Fruit fly (Drosophila melanogaster) whole organism, embryonic: Measurements from ENCODE around the gene Nlg4.

Experiments
- Asciz ChIP-seq: fragments of 200-800 bp; sonication (Bioruptor generic); optimal IDR thresholded peaks from 2 replicates; lab custom pipeline; 2017; ENCODE audit warnings: missing biosample characterization, mild to moderate bottlenecking, missing genetic modification characterization, missing genetic modification reagents
- B-H1 ChIP-seq: fragments of 200-800 bp; sonication (Bioruptor generic); IDR thresholded peaks from 3 replicates; pipeline ENCODE4 v1.3.6; 2022; ENCODE audit warnings: missing biosample characterization, missing genetic modification characterization
- B-H2 ChIP-seq: fragments of 200-800 bp; sonication (Bioruptor generic); optimal IDR thresholded peaks from 2 replicates; lab custom pipeline; 2018; ENCODE audit warnings: missing biosample characterization, mild to moderate bottlenecking, missing genetic modification characterization
- Bdp1 ChIP-seq: fragments of 200-800 bp; sonication (Bioruptor generic); optimal IDR thresholded peaks from 3 replicates; lab custom pipeline; 2016; ENCODE audit warnings: missing biosample characterization, missing genetic modification characterization
- CG10147 ChIP-seq: fragments of 200-800 bp; sonication (Bioruptor generic); optimal IDR thresholded peaks from 2 replicates; lab custom pipeline; 2019; ENCODE audit warnings: missing biosample characterization, mild to moderate bottlenecking, missing genetic modification characterization, moderate library complexity
- CG12104 ChIP-seq: fragments of 200-800 bp; sonication (Bioruptor generic); optimal IDR thresholded peaks from 3 replicates; lab custom pipeline; 2016; ENCODE audit warnings: missing biosample characterization, missing genetic modification characterization
- CG12942 ChIP-seq: fragments of 200-800 bp; sonication (Bioruptor generic); optimal IDR thresholded peaks from 3 replicates; lab custom pipeline; 2016; ENCODE audit warnings: missing biosample characterization, missing genetic modification characterization
- CG13287 ChIP-seq: fragments of 200-800 bp; sonication (Bioruptor generic); IDR thresholded peaks from 2 replicates; pipeline ENCODE4 v1.3.6; 2022; ENCODE audit warnings: missing biosample characterization, missing genetic modification characterization; ENCODE audit not compliant: partially characterized antibody
- CG2116 ChIP-seq: fragments of 200-800 bp; sonication (Bioruptor generic); optimal IDR thresholded peaks from 3 replicates; lab custom pipeline; 2018; ENCODE audit warnings: missing biosample characterization, mild to moderate bottlenecking, missing genetic modification characterization
- CG2120 ChIP-seq: fragments of 200-800 bp; sonication (Bioruptor generic); optimal IDR thresholded peaks from 3 replicates; lab custom pipeline; 2016; ENCODE audit warnings: missing biosample characterization, missing genetic modification characterization
- CG2678 ChIP-seq: fragments of 200-800 bp; sonication (Bioruptor generic); optimal IDR thresholded peaks from 3 replicates; lab custom pipeline; 2019; ENCODE audit warnings: missing biosample characterization, mild to moderate bottlenecking, missing genetic modification characterization, moderate library complexity
- CG2875 ChIP-seq: fragments of 200-800 bp; sonication (Bioruptor generic); optimal IDR thresholded peaks from 2 replicates; lab custom pipeline; 2017; ENCODE audit warnings: missing biosample characterization, mild to moderate bottlenecking, missing genetic modification characterization, missing genetic modification reagents
- CG32767 ChIP-seq: fragments of 200-800 bp; sonication (Bioruptor generic); IDR thresholded peaks from 2 replicates; pipeline ENCODE4 v1.3.6; 2022; ENCODE audit warnings: missing biosample characterization, missing genetic modification characterization
- CG4424 ChIP-seq: fragments of 200-800 bp; sonication (Bioruptor generic); optimal IDR thresholded peaks from 3 replicates; lab custom pipeline; 2016; ENCODE audit warnings: missing biosample characterization, missing genetic modification characterization
- CG6175 ChIP-seq: fragments of 200-800 bp; sonication (Bioruptor generic); IDR thresholded peaks from 3 replicates; pipeline ENCODE4 v1.3.6; 2022; ENCODE audit warnings: missing biosample characterization, missing genetic modification characterization
- CG6654 ChIP-seq: fragments of 200-800 bp; sonication (Bioruptor generic); optimal IDR thresholded peaks from 2 replicates; lab custom pipeline; 2017; ENCODE audit warnings: missing biosample characterization, mild to moderate bottlenecking, missing genetic modification characterization
- CG6813 ChIP-seq: fragments of 200-800 bp; sonication (Bioruptor generic); optimal IDR thresholded peaks from 2 replicates; lab custom pipeline; 2017; ENCODE audit warnings: missing biosample characterization, missing genetic modification characterization, mild to moderate bottlenecking, moderate library complexity, missing genetic modification reagents
- CG7556 ChIP-seq: fragments of 200-800 bp; sonication (Bioruptor generic); optimal IDR thresholded peaks from 2 replicates; lab custom pipeline; 2017; ENCODE audit warnings: missing biosample characterization, mild to moderate bottlenecking, missing genetic modification characterization
- CG7745 ChIP-seq: fragments of 200-800 bp; sonication (Bioruptor generic); optimal IDR thresholded peaks from 2 replicates; lab custom pipeline; 2018; ENCODE audit warnings: missing biosample characterization, mild to moderate bottlenecking, missing genetic modification characterization, moderate library complexity
- CG8924 ChIP-seq: fragments of 200-800 bp; optimal IDR thresholded peaks from 3 replicates; lab custom pipeline; 2019; ENCODE audit warnings: missing biosample characterization, mild to moderate bottlenecking, missing genetic modification characterization, moderate library complexity
- CG9437 ChIP-seq: fragments of 200-800 bp; sonication (Bioruptor generic); optimal IDR thresholded peaks from 2 replicates; lab custom pipeline; 2018; ENCODE audit warnings: missing biosample characterization, mild to moderate bottlenecking, missing genetic modification characterization
- CG9609 ChIP-seq: fragments of 200-800 bp; sonication (Bioruptor generic); optimal IDR thresholded peaks from 3 replicates; lab custom pipeline; 2016; ENCODE audit warnings: missing biosample characterization, missing genetic modification characterization
- Drgx ChIP-seq: fragments of 200-800 bp; sonication (Bioruptor generic); IDR thresholded peaks from 2 replicates; pipeline ENCODE4 v1.3.6; 2022; ENCODE audit warnings: missing biosample characterization, missing genetic modification characterization
- Ets97D ChIP-seq: fragments of 200-800 bp; sonication (Bioruptor generic); optimal IDR thresholded peaks from 3 replicates; lab custom pipeline; 2016; ENCODE audit warnings: missing biosample characterization, missing genetic modification characterization
- HLH4C ChIP-seq: fragments of 200-800 bp; sonication (Bioruptor generic); IDR thresholded peaks from 3 replicates; pipeline ENCODE4 v1.3.6; 2022; ENCODE audit warnings: missing biosample characterization, missing genetic modification characterization; ENCODE audit not compliant: partially characterized antibody
- Hey ChIP-seq: fragments of 200-800 bp; sonication (Bioruptor generic); optimal IDR thresholded peaks from 3 replicates; lab custom pipeline; 2018; ENCODE audit warnings: missing biosample characterization, mild to moderate bottlenecking, missing genetic modification characterization
- Hsf ChIP-seq: fragments of 200-800 bp; sonication (Bioruptor generic); optimal IDR thresholded peaks from 3 replicates; lab custom pipeline; 2016; ENCODE audit warnings: missing biosample characterization, missing genetic modification characterization
- Med ChIP-seq: fragments of 200-800 bp; sonication (Bioruptor generic); peaks from one replicate; lab custom pipeline; 2016; ENCODE audit warnings: missing biosample characterization, missing genetic modification characterization, mild to moderate bottlenecking, inconsistent platforms, moderate library complexity
- Poxn ChIP-seq: fragments of 200-800 bp; sonication (Bioruptor generic); IDR thresholded peaks from 2 replicates; pipeline ENCODE4 v1.3.6; 2022; ENCODE audit warnings: missing biosample characterization, missing genetic modification characterization
- Tbp ChIP-seq: fragments of >200 bp; optimal IDR thresholded peaks from 2 replicates; lab custom pipeline; 2018; ENCODE audit warnings: missing biosample characterization, missing genetic modification characterization
- YL-1 ChIP-seq: fragments of 200-800 bp; sonication (Bioruptor generic); optimal IDR thresholded peaks from 3 replicates; lab custom pipeline; 2017; ENCODE audit warnings: missing biosample characterization, mild to moderate bottlenecking, missing genetic modification characterization
- al ChIP-seq: fragments of 200-800 bp; sonication (Bioruptor generic); IDR thresholded peaks from 2 replicates; pipeline ENCODE4 v1.3.6; 2022; ENCODE audit warnings: missing biosample characterization, missing genetic modification characterization
- bab2 ChIP-seq: fragments of 200-800 bp; sonication (Bioruptor generic); optimal IDR thresholded peaks from 2 replicates; lab custom pipeline; 2016; ENCODE audit warnings: missing biosample characterization, missing genetic modification characterization
- ci ChIP-seq: fragments of 200-800 bp; sonication (Bioruptor generic); IDR thresholded peaks from 3 replicates; pipeline ENCODE4 v1.3.6; 2022; ENCODE audit warnings: missing biosample characterization, missing genetic modification characterization
- corto ChIP-seq: fragments of 200-800 bp; sonication (Bioruptor generic); optimal IDR thresholded peaks from 2 replicates; lab custom pipeline; 2016; ENCODE audit warnings: missing biosample characterization, mild to moderate bottlenecking, missing genetic modification characterization, moderate library complexity
- crc ChIP-seq: fragments of 200-800 bp; sonication (Bioruptor generic); optimal IDR thresholded peaks from 2 replicates; lab custom pipeline; 2016; ENCODE audit warnings: missing biosample characterization, missing genetic modification characterization
- dm ChIP-seq: fragments of 200-800 bp; sonication (Bioruptor generic); optimal IDR thresholded peaks from 3 replicates; lab custom pipeline; 2016; ENCODE audit warnings: missing biosample characterization, missing genetic modification characterization
- dmrt11E ChIP-seq: fragments of 200-800 bp; sonication (Bioruptor generic); optimal IDR thresholded peaks from 3 replicates; lab custom pipeline; 2018; ENCODE audit warnings: missing biosample characterization, mild to moderate bottlenecking, missing genetic modification characterization, moderate library complexity
- dpn ChIP-seq, 2 experiments: fragments of 200-800 bp; sonication (Bioruptor generic); optimal IDR thresholded peaks; 3 replicates each; lab custom pipeline; 2016; ENCODE audit warnings: missing biosample characterization in 2 of 2, missing genetic modification characterization in 2 of 2
- en ChIP-seq: fragments of 200-800 bp; sonication (Bioruptor generic); optimal IDR thresholded peaks from 2 replicates; lab custom pipeline; 2016; ENCODE audit warnings: missing biosample characterization, missing genetic modification characterization
- fu2 ChIP-seq: fragments of 200-800 bp; sonication (Bioruptor generic); optimal IDR thresholded peaks from 2 replicates; lab custom pipeline; 2016; ENCODE audit warnings: missing biosample characterization, missing genetic modification characterization
- gro ChIP-seq: fragments of 200-800 bp; sonication (Bioruptor generic); optimal IDR thresholded peaks from 2 replicates; lab custom pipeline; 2016; ENCODE audit warnings: missing biosample characterization, missing genetic modification characterization
- ham ChIP-seq: fragments of 200-800 bp; sonication (Bioruptor generic); IDR thresholded peaks from 2 replicates; pipeline ENCODE4 v1.3.6; 2022; ENCODE audit warnings: missing biosample characterization, missing genetic modification characterization
- kah ChIP-seq: fragments of 200-800 bp; sonication (Bioruptor generic); optimal IDR thresholded peaks from 2 replicates; lab custom pipeline; 2018; ENCODE audit warnings: missing biosample characterization, mild to moderate bottlenecking, missing genetic modification characterization
- nmo ChIP-seq: fragments of 200-800 bp; sonication (Bioruptor generic); optimal IDR thresholded peaks from 2 replicates; lab custom pipeline; 2018; ENCODE audit warnings: missing biosample characterization, mild to moderate bottlenecking, missing genetic modification characterization, moderate library complexity
- pb ChIP-seq: fragments of 200-800 bp; sonication (Bioruptor generic); optimal IDR thresholded peaks from 3 replicates; lab custom pipeline; 2016; ENCODE audit warnings: missing biosample characterization, missing genetic modification characterization
- pros ChIP-seq: fragments of 200-800 bp; sonication (Bioruptor generic); optimal IDR thresholded peaks from 3 replicates; lab custom pipeline; 2019; ENCODE audit warnings: missing biosample characterization, mild to moderate bottlenecking, missing genetic modification characterization, moderate library complexity
- pum ChIP-seq: fragments of 200-800 bp; sonication (Bioruptor generic); optimal IDR thresholded peaks from 2 replicates; lab custom pipeline; 2016; ENCODE audit warnings: missing biosample characterization, missing genetic modification characterization
- sima ChIP-seq: fragments of 200-800 bp; sonication (Bioruptor generic); optimal IDR thresholded peaks from 2 replicates; lab custom pipeline; 2016; ENCODE audit warnings: missing biosample characterization, missing genetic modification characterization
- slp2 ChIP-seq: fragments of 200-800 bp; sonication (Bioruptor generic); optimal IDR thresholded peaks from 2 replicates; lab custom pipeline; 2016; ENCODE audit warnings: missing biosample characterization, missing genetic modification characterization
- twi ChIP-seq: fragments of 200-800 bp; optimal IDR thresholded peaks from 2 replicates; lab custom pipeline; 2019; ENCODE audit warnings: missing biosample characterization, mild to moderate bottlenecking, missing genetic modification characterization, moderate library complexity

Gene Nlg4

DNA sequence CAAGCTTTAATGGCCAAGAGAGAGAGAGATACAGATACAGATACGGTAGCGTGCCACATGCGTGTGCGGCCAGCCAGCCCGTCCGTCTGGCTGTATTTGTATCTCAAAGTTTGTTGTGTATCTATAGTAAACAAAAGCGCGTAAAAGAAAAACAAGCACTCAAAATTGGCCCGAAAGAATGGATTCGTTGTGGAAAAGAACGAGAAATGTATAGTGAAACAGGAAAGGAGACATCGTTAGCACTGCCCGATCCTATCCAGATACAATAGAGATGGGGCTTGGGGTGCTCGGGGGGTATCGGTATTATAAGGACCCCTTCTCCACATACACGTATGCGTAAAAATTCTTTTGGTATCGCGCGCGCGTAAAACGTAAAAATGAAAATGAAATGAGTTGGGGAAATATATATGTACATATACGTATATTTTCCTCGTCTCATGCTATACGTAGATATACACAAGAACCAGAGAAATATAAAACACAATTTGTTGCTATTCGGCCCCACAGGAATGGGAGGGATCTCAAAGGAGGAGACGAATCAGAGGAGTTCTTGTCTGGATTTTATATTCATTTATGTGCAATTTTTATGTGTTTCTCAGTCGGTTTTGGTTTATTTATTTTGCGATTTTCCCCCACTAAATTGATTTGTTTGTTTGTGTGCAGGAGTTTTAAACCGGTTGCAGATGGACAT lies 59.3 kb downstream of the Nlg4 start (continued):
- no peak for TF ChIP-seq sima
- no peak for TF ChIP-seq kah (GFP tag; lab: Kevin White, UChicago)
- no peak for TF ChIP-seq CG2116
- TF ChIP-seq slp2 (GFP tag; lab: Kevin White, UChicago) = no peak
- no peak for TF ChIP-seq CG4424 (GFP tag; lab: Kevin White, UChicago)
- no peak for TF ChIP-seq Tbp
- no peak for TF ChIP-seq B-H2 (GFP tag; lab: Kevin White, UChicago)
- no peak for TF ChIP-seq bab2
- TF ChIP-seq corto = no peak
- TF ChIP-seq pum (GFP tag; lab: Kevin White, UChicago) = no peak
- peak; percentile 17 for TF ChIP-seq CG10147 (GFP tag; lab: Kevin White, UChicago)
- TF ChIP-seq al (GFP tag; lab: Robert Waterston, UW) = no peak
- TF ChIP-seq dm = no peak
- TF ChIP-seq Hey = no peak
- TF ChIP-seq B-H1 (GFP tag; lab: Robert Waterston, UW) = no peak
- no peak for TF ChIP-seq dpn (GFP tag; optimal IDR thresholded peaks at IDR 0.05; lab: Kevin White, UChicago)
- TF ChIP-seq Asciz (GFP tag; lab: Kevin White, UChicago) = peak; percentile 17
- no peak for TF ChIP-seq CG12942
- no peak for TF ChIP-seq CG6654
- no peak for TF ChIP-seq Bdp1 (GFP tag; lab: Kevin White, UChicago)
- no peak for TF ChIP-seq Ets97D
- TF ChIP-seq CG13287 (GFP tag; lab: Robert Waterston, UW) = no peak
- peak; percentile 61; the same call in 1 of the 2 replicates for TF ChIP-seq CG32767 (GFP tag; lab: Robert Waterston, UW)
- no peak for TF ChIP-seq CG2120 (GFP tag; lab: Kevin White, UChicago)
- no peak for TF ChIP-seq Drgx
- TF ChIP-seq gro = peak; percentile 11
- peak; percentile 79 for TF ChIP-seq Med (GFP tag; lab: Kevin White, UChicago)
- TF ChIP-seq CG2875 (GFP tag; lab: Kevin White, UChicago) = peak; percentile 10
- TF ChIP-seq pb (GFP tag; lab: Kevin White, UChicago) = no peak
- no peak for TF ChIP-seq nmo (GFP tag; lab: Kevin White, UChicago)
- no peak for TF ChIP-seq Poxn (GFP tag; lab: Robert Waterston, UW)
- peak; percentile 36 for TF ChIP-seq CG2678 (tag; lab: Kevin White, UChicago)
- no peak for TF ChIP-seq fu2 (GFP tag; lab: Kevin White, UChicago)
- TF ChIP-seq CG9437 = no peak
- peak; percentile 47 for TF ChIP-seq twi (tag; lab: Kevin White, UChicago)
- TF ChIP-seq CG9609 (GFP tag; lab: Kevin White, UChicago) = no peak
- TF ChIP-seq HLH4C (GFP tag; lab: Robert Waterston, UW) = no peak
- TF ChIP-seq CG7556 (GFP tag; lab: Kevin White, UChicago) = no peak
- peak; percentile 14 for TF ChIP-seq dmrt11E
- peak; percentile 55 for TF ChIP-seq CG6813 (GFP tag; lab: Kevin White, UChicago)
- no peak for TF ChIP-seq Hsf (GFP tag; lab: Kevin White, UChicago)
- no peak for TF ChIP-seq CG6175 (GFP tag; lab: Robert Waterston, UW)
- TF ChIP-seq CG7745 (tag; lab: Kevin White, UChicago) = no peak
- TF ChIP-seq CG12104 (GFP tag; lab: Kevin White, UChicago) = no peak
- TF ChIP-seq CG8924 (tag; lab: Kevin White, UChicago) = no peak
- peak; percentile 18 for TF ChIP-seq YL-1 (GFP tag; lab: Kevin White, UChicago)
- TF ChIP-seq pros (GFP tag; lab: Kevin White, UChicago) = no peak
- no peak for TF ChIP-seq ham (GFP tag; lab: Robert Waterston, UW)
- TF ChIP-seq crc (GFP tag; lab: Kevin White, UChicago) = no peak
- no peak for TF ChIP-seq en
- TF ChIP-seq ci (GFP tag; lab: Robert Waterston, UW) = peak; percentile 63; the same call in 2 of the 3 replicates
